Fruit fly (Drosophila melanogaster) S2 (cell line): ENCODE results near the gene CG13069.

ENCODE experiments used
- CG8478 ChIP-seq: fragments of >200 bp; optimal IDR thresholded peaks from 2 replicates; lab custom pipeline; 2018
- CTCF ChIP-seq, 2 experiments: fragments of >200 bp; optimal IDR thresholded peaks; 2 replicates each; lab custom pipeline; 2018

DNA sequence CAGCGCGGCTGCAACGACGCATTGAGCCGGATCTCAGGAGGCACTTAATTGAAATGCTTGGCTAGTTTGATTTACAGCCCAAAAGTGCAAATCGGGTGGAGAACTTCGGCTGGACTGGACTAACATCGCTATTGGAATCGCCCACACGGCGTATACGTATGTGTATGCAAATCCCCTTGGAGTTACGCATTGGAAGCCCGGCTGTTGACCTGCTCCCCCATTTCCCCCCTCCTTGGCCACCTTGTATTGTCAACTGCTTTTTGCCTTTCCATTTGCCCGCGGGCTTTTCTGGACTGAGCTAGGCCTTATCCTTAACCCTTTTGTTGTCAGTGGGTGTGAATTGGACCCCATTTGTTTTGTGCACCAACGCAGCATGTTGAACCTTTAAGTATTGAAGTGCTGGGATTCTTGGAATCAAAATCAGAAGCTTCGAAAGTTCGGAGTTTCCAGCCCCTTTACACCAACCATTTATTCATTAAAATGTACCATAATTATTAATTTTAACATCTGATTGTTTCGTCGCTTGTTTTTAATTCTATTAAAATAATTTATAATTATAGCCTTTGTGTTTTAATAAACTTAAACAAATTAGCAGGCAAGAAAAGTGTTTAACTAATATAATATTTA lies 10.3 kb downstream of the CG13069 start:
- TF ChIP-seq CG8478 (lab: Kevin White, UChicago) (no peak), CTCF (optimal IDR thresholded peaks at IDR 0.05; lab: Kevin White, UChicago) (no peak)
